Worm (Caenorhabditis elegans) whole organism, early embryonic: ENCODE data around the gene nspe-6.

Experiments used
- ama-1 ChIP-seq: fragments of 150-350 bp; optimal IDR thresholded peaks from 2 replicates; lab custom pipeline; 2014
- ets-7 ChIP-seq: sonication (generic microtip); optimal IDR thresholded peaks from 2 replicates; lab custom pipeline; 2016; ENCODE audit warnings: missing genotype, missing genetic modification characterization, missing compliant biosample characterization
- flt-1 ChIP-seq: fragments of 200-800 bp; sonication (Bioruptor generic); IDR thresholded peaks from 2 replicates; pipeline ENCODE4 v1.3.6; 2022; ENCODE audit warnings: missing genetic modification characterization, missing compliant biosample characterization
- hmbx-1 ChIP-seq: sonication (generic microtip); optimal IDR thresholded peaks from 2 replicates; lab custom pipeline; 2016; ENCODE audit warnings: mild to moderate bottlenecking, missing genetic modification characterization, missing compliant biosample characterization
- hmg-4 ChIP-seq: fragments of 200-800 bp; sonication (Bioruptor generic); optimal IDR thresholded peaks from 2 replicates; lab custom pipeline; 2018; ENCODE audit warnings: mild to moderate bottlenecking, missing genetic modification characterization, missing compliant biosample characterization
- pes-1 ChIP-seq: fragments of 200-800 bp; sonication (Bioruptor generic); IDR thresholded peaks from 2 replicates; pipeline ENCODE4 v1.3.6; 2022; ENCODE audit warnings: missing genetic modification reagents, missing genetic modification characterization, missing compliant biosample characterization
- sea-1 ChIP-seq: fragments of 200-800 bp; sonication (Bioruptor generic); conservative IDR thresholded peaks from 2 replicates; pipeline ENCODE4 v1.3.6; 2022; ENCODE audit warnings: missing genetic modification characterization, missing compliant biosample characterization
- tra-4 ChIP-seq: sonication (generic microtip); optimal IDR thresholded peaks from 2 replicates; lab custom pipeline; 2017; ENCODE audit warnings: missing genetic modification characterization, missing compliant biosample characterization

DNA sequence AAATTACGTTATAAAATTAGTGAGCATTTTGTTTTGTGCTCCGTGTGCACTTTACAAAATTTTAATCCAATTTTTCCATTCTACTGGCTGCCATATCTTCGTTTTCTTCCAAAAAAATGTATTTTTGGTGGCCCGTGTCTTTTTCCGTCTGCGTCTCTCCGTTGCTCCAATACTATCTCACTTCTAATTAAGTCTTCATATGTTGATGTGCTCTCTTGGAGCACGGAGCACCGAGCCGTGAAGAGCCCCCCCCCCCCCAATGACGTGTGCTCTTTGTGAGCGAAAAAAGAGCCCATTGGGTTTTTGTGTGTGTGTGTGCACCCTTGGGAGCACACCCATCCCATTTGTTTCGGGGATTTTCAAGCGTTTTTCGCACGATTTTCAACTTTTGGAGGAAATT lies 49.0 kb upstream of the nspe-6 start:
- TF ChIP-seq ama-1 (lab: Kevin White, UChicago) = no peak
- no peak for TF ChIP-seq hmg-4 (GFP tag; lab: Kevin White, UChicago)
- TF ChIP-seq hmbx-1 = no peak
- TF ChIP-seq ets-7 (tag; lab: Kevin White, UChicago) = no peak
- TF ChIP-seq flt-1 (GFP tag; lab: Robert Waterston, UW) = no peak
- no peak for TF ChIP-seq pes-1
- no peak for TF ChIP-seq tra-4
- no peak for TF ChIP-seq sea-1 (GFP tag; lab: Robert Waterston, UW)
